Worm (Caenorhabditis elegans) whole organism, L4 larva: ENCODE results near the gene C25H3.7.

Experiments used
- F10B5.3 ChIP-seq: sonication (generic microtip); optimal IDR thresholded peaks from 2 replicates; lab custom pipeline; 2016; ENCODE audit warnings: mild to moderate bottlenecking, missing genetic modification characterization, missing compliant biosample characterization
- F37D6.2 ChIP-seq: sonication (generic microtip); optimal IDR thresholded peaks from 2 replicates; lab custom pipeline; 2016; ENCODE audit warnings: mild to moderate bottlenecking, missing genetic modification characterization, missing compliant biosample characterization
- T20F7.1 ChIP-seq: fragments of 200-800 bp; sonication (Bioruptor generic); optimal IDR thresholded peaks from 2 replicates; lab custom pipeline; 2018; ENCODE audit warnings: mild to moderate bottlenecking, missing genetic modification characterization, missing compliant biosample characterization
- Y105C5A.15 ChIP-seq: fragments of 200-800 bp; sonication (Bioruptor generic); IDR thresholded peaks from 2 replicates; pipeline ENCODE4 v1.3.6; 2022; ENCODE audit warnings: missing genetic modification characterization, missing compliant biosample characterization
- Y5F2A.4 ChIP-seq: fragments of 200-800 bp; sonication (Bioruptor generic); optimal IDR thresholded peaks from 2 replicates; lab custom pipeline; 2018; ENCODE audit warnings: mild to moderate bottlenecking, missing genetic modification characterization, missing compliant biosample characterization
- Y75B8A.6 ChIP-seq: fragments of 200-800 bp; sonication (Bioruptor generic); IDR thresholded peaks from 2 replicates; pipeline ENCODE4 v1.3.6; 2022; ENCODE audit warnings: missing genetic modification reagents, missing genetic modification characterization, missing compliant biosample characterization
- ZK546.5 ChIP-seq, 2 experiments: sonication (generic microtip); optimal IDR thresholded peaks; 2 replicates each; lab custom pipeline; 2017; ENCODE audit warnings: missing biosample characterization in 2 of 2, missing genetic modification characterization in 2 of 2
- ama-1 ChIP-seq: fragments of 150-350 bp; optimal IDR thresholded peaks from 2 replicates; lab custom pipeline; 2014; ENCODE audit warnings: inconsistent platforms, mixed read lengths
- attf-4 ChIP-seq: sonication (generic microtip); optimal IDR thresholded peaks from 3 replicates; lab custom pipeline; 2017; ENCODE audit warnings: missing biosample characterization, missing genetic modification characterization
- ceh-32 ChIP-seq: sonication (generic microtip); optimal IDR thresholded peaks from 2 replicates; lab custom pipeline; 2016; ENCODE audit warnings: mild to moderate bottlenecking, missing genetic modification characterization, missing compliant biosample characterization; ENCODE audit not compliant: poor library complexity
- daf-19 ChIP-seq: fragments of 200-800 bp; sonication (Bioruptor generic); conservative IDR thresholded peaks from 2 replicates; pipeline ENCODE4 v1.3.6; 2022; ENCODE audit warnings: missing genetic modification characterization, missing compliant biosample characterization
- dmd-9 ChIP-seq: fragments of 200-800 bp; sonication (Bioruptor generic); IDR thresholded peaks from 2 replicates; pipeline ENCODE4 v1.3.6; 2022; ENCODE audit warnings: missing genetic modification reagents, missing genetic modification characterization, missing compliant biosample characterization
- dpl-1 ChIP-seq: fragments of 150-350 bp; optimal IDR thresholded peaks from 2 replicates; lab custom pipeline; 2014; ENCODE audit warnings: missing biosample characterization, missing genetic modification reagents, missing genetic modification characterization
- duxl-1 ChIP-seq: sonication (generic microtip); optimal IDR thresholded peaks from 2 replicates; lab custom pipeline; 2016; ENCODE audit warnings: mild to moderate bottlenecking, missing genetic modification characterization, moderate library complexity, missing compliant biosample characterization; ENCODE audit not compliant: poor library complexity
- dve-1 ChIP-seq: sonication (generic microtip); optimal IDR thresholded peaks from 2 replicates; lab custom pipeline; 2017; ENCODE audit warnings: antibody characterized with exemption, mild to moderate bottlenecking, missing genetic modification characterization, missing compliant biosample characterization; ENCODE audit not compliant: insufficient read depth
- fkh-10 ChIP-seq: fragments of 150-350 bp; optimal IDR thresholded peaks from 2 replicates; lab custom pipeline; 2014; ENCODE audit warnings: missing biosample characterization, missing genetic modification reagents, missing genetic modification characterization
- hlh-11 ChIP-seq: fragments of 200-800 bp; sonication (Bioruptor generic); optimal IDR thresholded peaks from 2 replicates; lab custom pipeline; 2018; ENCODE audit warnings: mild to moderate bottlenecking, missing genetic modification characterization, missing compliant biosample characterization
- hlh-30 ChIP-seq: sonication (generic microtip); optimal IDR thresholded peaks from 2 replicates; lab custom pipeline; 2017; ENCODE audit warnings: antibody characterized with exemption, mild to moderate bottlenecking, missing genetic modification characterization, missing compliant biosample characterization; ENCODE audit not compliant: insufficient read depth
- lin-1 ChIP-seq: fragments of 200-800 bp; sonication (Bioruptor generic); IDR thresholded peaks from 2 replicates; pipeline ENCODE4 v1.3.6; 2022; ENCODE audit warnings: missing genetic modification reagents, missing genetic modification characterization, missing compliant biosample characterization
- lin-15B ChIP-seq: fragments of 150-350 bp; sonication (generic microtip); optimal IDR thresholded peaks from 3 replicates; lab custom pipeline; 2014; ENCODE audit warnings: missing biosample characterization, missing genetic modification characterization
- lin-39 ChIP-seq: fragments of 150-350 bp; optimal IDR thresholded peaks from 2 replicates; lab custom pipeline; 2014; ENCODE audit warnings: missing biosample characterization, missing genetic modification reagents, missing genetic modification characterization
- lsy-2 ChIP-seq, 2 experiments: fragments of 150-350 bp in 1 of 2; sonication (generic microtip) in 1 of 2; optimal IDR thresholded peaks; 2 replicates each; lab custom pipeline; 2014 to 2017; ENCODE audit warnings: missing biosample characterization in 2 of 2, missing genetic modification characterization in 2 of 2
- madf-9 ChIP-seq: fragments of 200-800 bp; sonication (Bioruptor generic); conservative IDR thresholded peaks from 2 replicates; pipeline ENCODE4 v1.3.6; 2022; ENCODE audit warnings: missing genetic modification reagents, missing genetic modification characterization, missing compliant biosample characterization
- mdl-1 ChIP-seq, 2 experiments: fragments of 150-350 bp in 1 of 2; sonication (generic microtip) in 1 of 2; optimal IDR thresholded peaks; 2 replicates each; lab custom pipeline; 2014 to 2017; ENCODE audit warnings: missing biosample characterization in 2 of 2, missing genetic modification characterization in 2 of 2
- mes-2 ChIP-seq: sonication (generic microtip); optimal IDR thresholded peaks from 2 replicates; lab custom pipeline; 2016; ENCODE audit warnings: missing genotype, mild to moderate bottlenecking, missing genetic modification characterization, missing compliant biosample characterization; ENCODE audit not compliant: poor library complexity, severe bottlenecking
- mxl-3 ChIP-seq: fragments of 200-800 bp; sonication (Bioruptor generic); optimal IDR thresholded peaks from 2 replicates; lab custom pipeline; 2018; ENCODE audit warnings: mild to moderate bottlenecking, missing genetic modification characterization, missing compliant biosample characterization
- nhr-10 ChIP-seq: fragments of 150-350 bp; optimal IDR thresholded peaks from 2 replicates; lab custom pipeline; 2014; ENCODE audit warnings: missing biosample characterization, missing genetic modification characterization
- nhr-111 ChIP-seq: fragments of 200-800 bp; sonication (Bioruptor generic); optimal IDR thresholded peaks from 2 replicates; lab custom pipeline; 2018; ENCODE audit warnings: mild to moderate bottlenecking, missing genetic modification characterization, missing compliant biosample characterization
- nhr-48 ChIP-seq: sonication (generic microtip); optimal IDR thresholded peaks from 2 replicates; lab custom pipeline; 2016; ENCODE audit warnings: mild to moderate bottlenecking, missing genetic modification characterization, missing compliant biosample characterization
- php-3 ChIP-seq: fragments of 200-800 bp; sonication (Bioruptor generic); IDR thresholded peaks from 2 replicates; pipeline ENCODE4 v1.3.6; 2022; ENCODE audit warnings: missing genetic modification reagents, missing genetic modification characterization, missing compliant biosample characterization
- rbr-2 ChIP-seq: sonication (generic microtip); optimal IDR thresholded peaks from 2 replicates; lab custom pipeline; 2016; ENCODE audit warnings: missing genotype, missing genetic modification characterization, missing compliant biosample characterization
- saeg-2 ChIP-seq: fragments of 200-800 bp; sonication (Bioruptor generic); IDR thresholded peaks from 2 replicates; pipeline ENCODE4 v1.3.6; 2022; ENCODE audit warnings: missing genetic modification reagents, missing genetic modification characterization, missing compliant biosample characterization
- set-16 ChIP-seq: fragments of 200-800 bp; sonication (Bioruptor generic); IDR thresholded peaks from 2 replicates; pipeline ENCODE4 v1.3.6; 2022; ENCODE audit warnings: missing genetic modification reagents, missing genetic modification characterization, missing compliant biosample characterization
- snpc-1.2 ChIP-seq: fragments of 200-800 bp; sonication (Bioruptor generic); IDR thresholded peaks from 2 replicates; pipeline ENCODE4 v1.3.6; 2022; ENCODE audit warnings: missing genetic modification reagents, missing genetic modification characterization, missing compliant biosample characterization
- tra-1 ChIP-seq: fragments of 200-800 bp; sonication (Bioruptor generic); IDR thresholded peaks from 2 replicates; pipeline ENCODE4 v1.3.6; 2022; ENCODE audit warnings: missing genetic modification reagents, missing genetic modification characterization, missing compliant biosample characterization
- unc-39 ChIP-seq: sonication (generic microtip); optimal IDR thresholded peaks from 2 replicates; lab custom pipeline; 2017; ENCODE audit warnings: missing biosample characterization, missing genetic modification characterization
- unc-62 ChIP-seq, 3 experiments: fragments of 150-350 bp in 1 of 3; sonication (generic microtip); optimal IDR thresholded peaks in 2 of 3; peaks in 1 of 3; 1 replicate in 1 of 3; 2 replicates in 2 of 3; lab custom pipeline; 2014 to 2017; ENCODE audit warnings: missing biosample characterization in 3 of 3, missing genetic modification characterization in 3 of 3, missing genetic modification reagents in 3 of 3, missing genotype in 1 of 3
- vab-7 ChIP-seq: fragments of 200-800 bp; sonication (Bioruptor generic); IDR thresholded peaks from 2 replicates; pipeline ENCODE4 v1.3.6; 2022; ENCODE audit warnings: missing genetic modification reagents, missing genetic modification characterization, missing compliant biosample characterization
- ztf-7 ChIP-seq: fragments of 150-350 bp; optimal IDR thresholded peaks from 2 replicates; lab custom pipeline; 2014; ENCODE audit warnings: missing biosample characterization, missing genetic modification characterization

C25H3.7 gene

ce11 chrII:5707532-5707931, 38.8 kb upstream of the C25H3.7 start, which contains the start of gene osta-2:
osta-2 (plus strand) TSS chrII:5707691.
- TF ChIP-seq unc-62 (GFP tag; optimal IDR thresholded peaks at IDR 0.05 in 1 of 2; lab: Kevin White, UChicago) (peak in 1 of 2 experiments; percentile 92), unc-62 (tag; optimal IDR thresholded peaks at IDR 0.05; lab: Kevin White, UChicago) (no peak), fkh-10 (GFP tag; lab: Kevin White, UChicago) (peak; percentile 5), tra-1 (GFP tag; lab: Robert Waterston, UW) (no peak)

ce11 chrII:5704479-5704878, 35.7 kb upstream of the C25H3.7 start:
- TF ChIP-seq mxl-3 (GFP tag; lab: Kevin White, UChicago) (peak; percentile 27), lsy-2 (tag; optimal IDR thresholded peaks at IDR 0.05; lab: Kevin White, UChicago) (peak in 1 of 2 experiments; percentile 14), hlh-30 (tag; lab: Kevin White, UChicago) (peak; percentile 25), ama-1 (lab: Kevin White, UChicago) (no peak), dmd-9 (GFP tag; lab: Robert Waterston, UW) (no peak), rbr-2 (no peak), snpc-1.2 (GFP tag; lab: Robert Waterston, UW) (no peak)

ce11 chrII:5702611-5703192, 34.0 kb upstream of the C25H3.7 start:
- TF ChIP-seq lin-1: no peak
- TF ChIP-seq hlh-30 (tag; lab: Kevin White, UChicago): no peak
- peak; percentile 2 for TF ChIP-seq mes-2 (tag; lab: Kevin White, UChicago)
- peak; percentile 0 for TF ChIP-seq dve-1 (tag; lab: Kevin White, UChicago)
- no peak for TF ChIP-seq T20F7.1 (GFP tag; lab: Kevin White, UChicago)
- peak in 1 of 2 experiments; percentile 38 for TF ChIP-seq mdl-1 (tag; optimal IDR thresholded peaks at IDR 0.05; lab: Kevin White, UChicago)
- TF ChIP-seq F37D6.2 (tag; lab: Kevin White, UChicago): no peak
- TF ChIP-seq daf-19 (GFP tag; lab: Robert Waterston, UW): no peak
- TF ChIP-seq ceh-32 (tag; lab: Kevin White, UChicago): no peak
- peak; percentile 59 for TF ChIP-seq nhr-48 (tag; lab: Kevin White, UChicago)
- no peak for TF ChIP-seq duxl-1 (tag; lab: Kevin White, UChicago)
- no peak for TF ChIP-seq madf-9 (GFP tag; lab: Robert Waterston, UW)
- TF ChIP-seq dpl-1: peak; percentile 3
- TF ChIP-seq unc-39: no peak
- no peak for TF ChIP-seq lin-39
- no peak for TF ChIP-seq vab-7 (GFP tag; lab: Robert Waterston, UW)
- TF ChIP-seq unc-62 (GFP tag; optimal IDR thresholded peaks at IDR 0.05 in 1 of 2; lab: Kevin White, UChicago): peak in 1 of 2 experiments; percentile 44
- no peak for TF ChIP-seq unc-62 (tag; optimal IDR thresholded peaks at IDR 0.05; lab: Kevin White, UChicago)
- no peak for TF ChIP-seq lin-15B
- TF ChIP-seq attf-4 (tag; lab: Kevin White, UChicago): no peak
- no peak for TF ChIP-seq ZK546.5 (tag; optimal IDR thresholded peaks at IDR 0.05; lab: Kevin White, UChicago)
- TF ChIP-seq nhr-10 (tag; lab: Kevin White, UChicago): no peak
- no peak for TF ChIP-seq F10B5.3 (tag; lab: Kevin White, UChicago)
- no peak for TF ChIP-seq ztf-7 (tag; lab: Kevin White, UChicago)
- TF ChIP-seq set-16 (GFP tag; lab: Robert Waterston, UW): no peak
- peak; percentile 14 for TF ChIP-seq hlh-11 (tag; lab: Kevin White, UChicago)
- no peak for TF ChIP-seq nhr-111 (GFP tag; lab: Kevin White, UChicago)
- no peak for TF ChIP-seq Y75B8A.6
- no peak for TF ChIP-seq saeg-2 (GFP tag; lab: Robert Waterston, UW)
- TF ChIP-seq Y5F2A.4 (GFP tag; lab: Kevin White, UChicago): no peak
- no peak for TF ChIP-seq Y105C5A.15 (GFP tag; lab: Robert Waterston, UW)
- TF ChIP-seq php-3 (GFP tag; lab: Robert Waterston, UW): no peak
